Fruit fly (Drosophila melanogaster) whole organism, wandering third instar larva: Measurements from ENCODE around the gene CG7289.

Experiments used
- Dfd ChIP-seq: fragments of >200 bp; optimal IDR thresholded peaks from 2 replicates; lab custom pipeline; 2017; ENCODE audit warnings: missing biosample characterization, missing genetic modification characterization
- Hnf4 ChIP-seq: fragments of 200-800 bp; sonication (Bioruptor generic); optimal IDR thresholded peaks from 2 replicates; lab custom pipeline; 2016; ENCODE audit warnings: missing biosample characterization, mild to moderate bottlenecking, missing genetic modification characterization
- Hr78 ChIP-seq: fragments of >200 bp; optimal IDR thresholded peaks from 2 replicates; lab custom pipeline; 2017; ENCODE audit warnings: missing biosample characterization, missing genetic modification characterization
- Hr83 ChIP-seq: fragments of 200-300 bp; sonication (Bioruptor generic); optimal IDR thresholded peaks from 2 replicates; lab custom pipeline; 2016; ENCODE audit warnings: missing biosample characterization, mild to moderate bottlenecking, missing genetic modification characterization, moderate library complexity; ENCODE audit not compliant: poor library complexity, severe bottlenecking
- Mio ChIP-seq: sonication (Bioruptor generic); optimal IDR thresholded peaks from 2 replicates; lab custom pipeline; 2016; ENCODE audit warnings: missing biosample characterization, missing genetic modification characterization
- Rel ChIP-seq, 2 experiments: fragments of 200-800 bp; sonication (Bioruptor generic) in 1 of 2; optimal IDR thresholded peaks; 2 replicates in 1 of 2; 3 replicates in 1 of 2; lab custom pipeline; 2016 to 2019; ENCODE audit warnings: mild to moderate bottlenecking in 2 of 2, missing biosample characterization in 2 of 2, missing genetic modification characterization in 2 of 2, moderate library complexity in 1 of 2
- Vsx2 ChIP-seq: fragments of 200-300, 225-300 bp; sonication (Bioruptor generic); optimal IDR thresholded peaks from 2 replicates; lab custom pipeline; 2018; ENCODE audit warnings: missing biosample characterization, missing genetic modification characterization; ENCODE audit not compliant: partially characterized antibody
- br ChIP-seq: fragments of 200-800 bp; sonication (Bioruptor generic); optimal IDR thresholded peaks from 2 replicates; lab custom pipeline; 2016; ENCODE audit warnings: missing biosample characterization, missing genetic modification characterization
- ey ChIP-seq: fragments of 200-800 bp; sonication (Bioruptor generic); optimal IDR thresholded peaks from 2 replicates; lab custom pipeline; 2016; ENCODE audit warnings: missing biosample characterization, missing genetic modification characterization
- h ChIP-seq: fragments of 200-800 bp; sonication (Bioruptor generic); optimal IDR thresholded peaks from 3 replicates; lab custom pipeline; 2016; ENCODE audit warnings: missing biosample characterization, mild to moderate bottlenecking, missing genetic modification characterization
- lola ChIP-seq: fragments of >200 bp; optimal IDR thresholded peaks from 2 replicates; lab custom pipeline; 2017; ENCODE audit warnings: missing biosample characterization, missing genetic modification characterization
- psq ChIP-seq: fragments of 200-800 bp; sonication (Bioruptor generic); optimal IDR thresholded peaks from 3 replicates; lab custom pipeline; 2017; ENCODE audit warnings: missing biosample characterization, mild to moderate bottlenecking, missing genetic modification characterization, moderate library complexity
- rgr ChIP-seq: fragments of 200-800 bp; sonication (Bioruptor generic); optimal IDR thresholded peaks from 3 replicates; lab custom pipeline; 2016; ENCODE audit warnings: missing biosample characterization, mild to moderate bottlenecking, missing genetic modification characterization

DNA sequence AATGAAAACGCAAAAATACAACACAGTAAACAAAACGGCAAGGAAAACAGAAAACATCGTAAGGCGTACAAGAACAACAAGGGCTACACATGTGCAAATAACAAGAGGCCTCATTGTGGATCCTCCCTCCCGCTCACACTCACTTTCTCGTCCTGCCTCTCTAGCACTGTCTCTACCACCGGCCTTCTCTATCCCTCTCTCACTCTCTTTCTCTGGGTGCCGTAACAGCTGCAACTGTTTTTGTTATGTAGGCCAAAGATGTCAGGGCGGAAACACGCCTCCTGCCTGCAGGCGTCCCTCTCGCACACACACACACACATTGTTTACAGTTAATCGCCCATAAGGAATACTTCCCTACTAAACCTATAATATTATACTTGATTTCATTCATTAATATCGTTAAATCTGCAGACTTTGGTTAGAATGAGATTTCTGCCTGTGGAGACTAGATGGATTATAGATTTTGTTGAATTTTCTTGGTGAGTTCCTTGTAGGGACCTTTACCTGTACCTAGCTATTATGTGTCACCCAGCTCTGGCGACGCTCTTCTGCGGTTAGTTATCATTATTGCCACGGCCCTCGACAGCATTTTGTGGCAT is 31.9 kb downstream of the CG7289 start:
- TF ChIP-seq br (no peak), rgr (GFP tag; lab: Kevin White, UChicago) (no peak), Dfd (GFP tag; lab: Kevin White, UChicago) (no peak), Mio (GFP tag; lab: Kevin White, UChicago) (no peak), lola (GFP tag; lab: Kevin White, UChicago) (no peak), Rel (GFP tag; optimal IDR thresholded peaks at IDR 0.05; lab: Kevin White, UChicago) (no peak), Rel (tag; optimal IDR thresholded peaks at IDR 0.05; lab: Kevin White, UChicago) (no peak), h (GFP tag; lab: Kevin White, UChicago) (no peak), Vsx2 (GFP tag; lab: Kevin White, UChicago) (no peak), ey (GFP tag; lab: Kevin White, UChicago) (no peak), Hr83 (GFP tag; lab: Kevin White, UChicago) (no peak), psq (GFP tag; lab: Kevin White, UChicago) (no peak), Hr78 (GFP tag; lab: Kevin White, UChicago) (no peak), Hnf4 (GFP tag; lab: Kevin White, UChicago) (no peak)
